Worm (Caenorhabditis elegans) whole organism, young adult: ENCODE results near the gene oac-7.
A peak's percentile ranks its signal among the peaks of the same experiment; 100 is the strongest.

Source experiments
- F39B2.1 ChIP-seq: fragments of 200-800 bp; sonication (Bioruptor generic); IDR thresholded peaks from 2 replicates; pipeline ENCODE4 v1.3.6; 2022; ENCODE audit warnings: missing genetic modification reagents, missing genetic modification characterization, missing compliant biosample characterization
- bed-2 ChIP-seq: fragments of 200-800 bp; sonication (Bioruptor generic); IDR thresholded peaks from 2 replicates; pipeline ENCODE4 v1.3.6; 2022; ENCODE audit warnings: missing genetic modification reagents, missing genetic modification characterization, missing compliant biosample characterization
- dox-1 ChIP-seq: fragments of 200-800 bp; sonication (Bioruptor generic); IDR thresholded peaks from 2 replicates; pipeline ENCODE4 v1.3.6; 2022; ENCODE audit warnings: missing genetic modification reagents, missing genetic modification characterization, missing compliant biosample characterization
- ekl-4 ChIP-seq: fragments of 200-800 bp; sonication (Bioruptor generic); IDR thresholded peaks from 2 replicates; pipeline ENCODE4 v1.3.6; 2022; ENCODE audit warnings: missing genetic modification reagents, missing genetic modification characterization, missing compliant biosample characterization
- him-1 ChIP-seq: sonication (generic microtip); optimal IDR thresholded peaks from 2 replicates; lab custom pipeline; 2016; ENCODE audit warnings: missing genotype, missing genetic modification reagents, missing genetic modification characterization, missing compliant biosample characterization
- nhr-120 ChIP-seq: fragments of 200-800 bp; sonication (Bioruptor generic); IDR thresholded peaks from 2 replicates; pipeline ENCODE4 v1.3.6; 2022; ENCODE audit warnings: missing genetic modification characterization, missing compliant biosample characterization

- TF ChIP-seq dox-1 (peak; percentile 94), ekl-4 (peak; percentile 79; the same call in 1 of the 2 replicates), nhr-120 (no peak), F39B2.1 (no peak), bed-2 (GFP tag; lab: Robert Waterston, UW) (0 out of 2 replicates have a peak, but pooled peaks have one; percentile 36), him-1 (tag; lab: Kevin White, UChicago) (no peak)
These were observed 46.3 kb downstream of the oac-7 start for ce11 chrV:16355941-16356340.
